Fruit fly (Drosophila melanogaster) whole organism, embryonic: ENCODE data around the gene kis.
A peak's percentile ranks its signal among the peaks of the same experiment; 100 is the strongest.

Experiments used
- Abd-B ChIP-seq: fragments of 200-800 bp; sonication (Bioruptor generic); optimal IDR thresholded peaks from 2 replicates; lab custom pipeline; 2018; ENCODE audit warnings: missing biosample characterization, mild to moderate bottlenecking, missing genetic modification characterization, moderate library complexity
- Atf6 ChIP-seq: fragments of 200-800 bp; sonication (Bioruptor generic); IDR thresholded peaks from 2 replicates; pipeline ENCODE4 v1.3.6; 2022; ENCODE audit warnings: missing biosample characterization, missing genetic modification characterization
- CG10147 ChIP-seq: fragments of 200-800 bp; sonication (Bioruptor generic); optimal IDR thresholded peaks from 2 replicates; lab custom pipeline; 2019; ENCODE audit warnings: missing biosample characterization, mild to moderate bottlenecking, missing genetic modification characterization, moderate library complexity
- CG10565 ChIP-seq: fragments of 200-800 bp; sonication (Bioruptor generic); optimal IDR thresholded peaks from 3 replicates; lab custom pipeline; 2016; ENCODE audit warnings: missing biosample characterization, mild to moderate bottlenecking, missing genetic modification characterization
- CG11560 ChIP-seq: fragments of 200-800 bp; sonication (Bioruptor generic); IDR thresholded peaks from 3 replicates; pipeline ENCODE4 v1.3.6; 2022; ENCODE audit warnings: missing biosample characterization, missing genetic modification characterization
- CG12769 ChIP-seq: fragments of 200-800 bp; sonication (Bioruptor generic); optimal IDR thresholded peaks from 2 replicates; lab custom pipeline; 2019; ENCODE audit warnings: missing biosample characterization, mild to moderate bottlenecking, missing genetic modification characterization, moderate library complexity
- CG13296 ChIP-seq: fragments of 200-800 bp; sonication (Bioruptor generic); optimal IDR thresholded peaks from 3 replicates; lab custom pipeline; 2018; ENCODE audit warnings: missing biosample characterization, mild to moderate bottlenecking, missing genetic modification characterization
- CG14710 ChIP-seq: fragments of 200-800 bp; sonication (Bioruptor generic); optimal IDR thresholded peaks from 3 replicates; lab custom pipeline; 2019; ENCODE audit warnings: missing biosample characterization, mild to moderate bottlenecking, missing genetic modification characterization, moderate library complexity
- CG15011 ChIP-seq: fragments of 200-800 bp; sonication (Bioruptor generic); optimal IDR thresholded peaks from 3 replicates; lab custom pipeline; 2018; ENCODE audit warnings: missing biosample characterization, mild to moderate bottlenecking, missing genetic modification characterization
- CG16815 ChIP-seq: fragments of 200-800 bp; sonication (Bioruptor generic); optimal IDR thresholded peaks from 3 replicates; lab custom pipeline; 2017; ENCODE audit warnings: missing biosample characterization, mild to moderate bottlenecking, missing genetic modification characterization
- CG17912 ChIP-seq: fragments of 200-800 bp; sonication (Bioruptor generic); optimal IDR thresholded peaks from 2 replicates; lab custom pipeline; 2018; ENCODE audit warnings: missing biosample characterization, mild to moderate bottlenecking, missing genetic modification characterization
- CG18262 ChIP-seq: fragments of 200-800 bp; optimal IDR thresholded peaks from 3 replicates; lab custom pipeline; 2019; ENCODE audit warnings: missing biosample characterization, mild to moderate bottlenecking, missing genetic modification characterization, moderate library complexity
- CG3065 ChIP-seq: fragments of 200-800 bp; sonication (Bioruptor generic); optimal IDR thresholded peaks from 2 replicates; lab custom pipeline; 2016; ENCODE audit warnings: missing biosample characterization, missing genetic modification characterization
- CG33213 ChIP-seq: fragments of 200-800 bp; sonication (Bioruptor generic); optimal IDR thresholded peaks from 3 replicates; lab custom pipeline; 2016; ENCODE audit warnings: missing biosample characterization, missing genetic modification characterization
- CG4282 ChIP-seq: fragments of 200-800 bp; sonication (Bioruptor generic); optimal IDR thresholded peaks from 2 replicates; lab custom pipeline; 2016; ENCODE audit warnings: missing biosample characterization, missing genetic modification characterization
- CG6813 ChIP-seq: fragments of 200-800 bp; sonication (Bioruptor generic); optimal IDR thresholded peaks from 2 replicates; lab custom pipeline; 2017; ENCODE audit warnings: missing biosample characterization, missing genetic modification characterization, mild to moderate bottlenecking, moderate library complexity, missing genetic modification reagents
- CG7357 ChIP-seq: fragments of 200-800 bp; sonication (Bioruptor generic); IDR thresholded peaks from 3 replicates; pipeline ENCODE4 v1.3.6; 2022; ENCODE audit warnings: missing biosample characterization, missing genetic modification characterization
- CG7839 ChIP-seq: fragments of 200-800 bp; sonication (Bioruptor generic); optimal IDR thresholded peaks from 3 replicates; lab custom pipeline; 2018; ENCODE audit warnings: missing biosample characterization, mild to moderate bottlenecking, missing genetic modification characterization, moderate library complexity
- CG9727 ChIP-seq: fragments of 200-800 bp; sonication (Bioruptor generic); optimal IDR thresholded peaks from 3 replicates; lab custom pipeline; 2017; ENCODE audit warnings: missing biosample characterization, mild to moderate bottlenecking, missing genetic modification characterization
- CkIIα-i1 ChIP-seq: fragments of 200-800 bp; sonication (Bioruptor generic); IDR thresholded peaks from 2 replicates; pipeline ENCODE4 v1.3.6; 2022; ENCODE audit warnings: missing biosample characterization, missing genetic modification characterization
- CoRest ChIP-seq: fragments of 200-800 bp; sonication (Bioruptor generic); optimal IDR thresholded peaks from 3 replicates; lab custom pipeline; 2018; ENCODE audit warnings: missing biosample characterization, mild to moderate bottlenecking, missing genetic modification characterization, moderate library complexity
- Dll ChIP-seq: fragments of 200-800 bp; sonication (Bioruptor generic); IDR thresholded peaks from 4 replicates; pipeline ENCODE4 v1.3.6; 2022; ENCODE audit warnings: missing biosample characterization, missing genetic modification characterization; ENCODE audit not compliant: partially characterized antibody
- E2f1 ChIP-seq: fragments of 200-800 bp; sonication (Bioruptor generic); IDR thresholded peaks from 2 replicates; pipeline ENCODE4 v1.3.6; 2022; ENCODE audit warnings: missing biosample characterization, missing genetic modification characterization
- Eip74EF ChIP-seq, 2 experiments: fragments of 200-800 bp in 1 of 2; fragments of >200 bp in 1 of 2; sonication (Bioruptor generic) in 1 of 2; optimal IDR thresholded peaks; 2 replicates each; lab custom pipeline; 2017 to 2019; ENCODE audit warnings: missing biosample characterization in 2 of 2, missing genetic modification characterization in 2 of 2, mild to moderate bottlenecking in 1 of 2, moderate library complexity in 1 of 2
- Gsc ChIP-seq: fragments of 200-800 bp; sonication (Bioruptor generic); IDR thresholded peaks from 2 replicates; pipeline ENCODE4 v1.3.6; 2022; ENCODE audit warnings: missing biosample characterization, missing genetic modification characterization
- Gug ChIP-seq: fragments of 200-800 bp; sonication (Bioruptor generic); IDR thresholded peaks from 4 replicates; pipeline ENCODE4 v1.3.6; 2022; ENCODE audit warnings: missing biosample characterization, missing genetic modification characterization
- Mad ChIP-seq: fragments of 200-800 bp; sonication (Bioruptor generic); optimal IDR thresholded peaks from 2 replicates; lab custom pipeline; 2016; ENCODE audit warnings: missing biosample characterization, missing genetic modification characterization
- Med ChIP-seq: fragments of 200-800 bp; sonication (Bioruptor generic); peaks from one replicate; lab custom pipeline; 2016; ENCODE audit warnings: missing biosample characterization, missing genetic modification characterization, mild to moderate bottlenecking, inconsistent platforms, moderate library complexity
- NC2α ChIP-seq: fragments of 200-800 bp; sonication (Bioruptor generic); optimal IDR thresholded peaks from 2 replicates; lab custom pipeline; 2016; ENCODE audit warnings: missing biosample characterization, missing genetic modification characterization
- Vsx1 ChIP-seq: fragments of 200-800 bp; sonication (Bioruptor generic); optimal IDR thresholded peaks from 2 replicates; lab custom pipeline; 2017; ENCODE audit warnings: missing biosample characterization, mild to moderate bottlenecking, missing genetic modification characterization, missing genetic modification reagents
- chn ChIP-seq: fragments of 200-800 bp; sonication (Bioruptor generic); optimal IDR thresholded peaks from 2 replicates; lab custom pipeline; 2016; ENCODE audit warnings: missing biosample characterization, missing genetic modification characterization
- crol ChIP-seq: fragments of 200-800 bp; sonication (Bioruptor generic); IDR thresholded peaks from 2 replicates; pipeline ENCODE4 v1.3.6; 2022; ENCODE audit warnings: missing biosample characterization, missing genetic modification characterization
- dati ChIP-seq: fragments of 200-800 bp; sonication (Bioruptor generic); IDR thresholded peaks from 2 replicates; pipeline ENCODE4 v1.3.6; 2022; ENCODE audit warnings: missing biosample characterization, missing genetic modification characterization
- exex ChIP-seq: fragments of 200-800 bp; sonication (Bioruptor generic); optimal IDR thresholded peaks from 4 replicates; lab custom pipeline; 2018; ENCODE audit warnings: missing biosample characterization, mild to moderate bottlenecking, missing genetic modification characterization, moderate library complexity
- gem ChIP-seq: fragments of 200-800 bp; sonication (Bioruptor generic); optimal IDR thresholded peaks from 2 replicates; lab custom pipeline; 2019; ENCODE audit warnings: missing biosample characterization, mild to moderate bottlenecking, missing genetic modification characterization, moderate library complexity
- hth ChIP-seq: fragments of >200 bp; optimal IDR thresholded peaks from 2 replicates; lab custom pipeline; 2017; ENCODE audit warnings: inconsistent platforms
- maf-S ChIP-seq: fragments of 200-800 bp; sonication (Bioruptor generic); optimal IDR thresholded peaks from 2 replicates; lab custom pipeline; 2016; ENCODE audit warnings: missing biosample characterization, missing genetic modification characterization
- mam ChIP-seq: fragments of 200-800 bp; sonication (Bioruptor generic); optimal IDR thresholded peaks from 3 replicates; lab custom pipeline; 2016; ENCODE audit warnings: missing biosample characterization, missing genetic modification characterization
- otp ChIP-seq: fragments of 200-800 bp; sonication (Bioruptor generic); IDR thresholded peaks from 3 replicates; pipeline ENCODE4, ENCODE4 v1.3.6; 2022; ENCODE audit warnings: missing biosample characterization, missing genetic modification characterization
- pnt ChIP-seq: fragments of 200-800 bp; sonication (Bioruptor generic); optimal IDR thresholded peaks from 3 replicates; lab custom pipeline; 2016; ENCODE audit warnings: missing biosample characterization, missing genetic modification characterization
- pum ChIP-seq: fragments of 200-800 bp; sonication (Bioruptor generic); optimal IDR thresholded peaks from 2 replicates; lab custom pipeline; 2016; ENCODE audit warnings: missing biosample characterization, missing genetic modification characterization
- schlank ChIP-seq: fragments of 200-800 bp; sonication (Bioruptor generic); optimal IDR thresholded peaks from 2 replicates; lab custom pipeline; 2018; ENCODE audit warnings: missing biosample characterization, mild to moderate bottlenecking, missing genetic modification characterization
- sens ChIP-seq: fragments of 200-800 bp; sonication (Bioruptor generic); peaks from one replicate; lab custom pipeline; 2016; ENCODE audit warnings: missing biosample characterization, missing genetic modification characterization
- slbo ChIP-seq: fragments of 200-800 bp; sonication (Bioruptor generic); IDR thresholded peaks from 2 replicates; pipeline ENCODE4 v1.3.6; 2022; ENCODE audit warnings: missing biosample characterization, missing genetic modification characterization
- slp2 ChIP-seq: fragments of 200-800 bp; sonication (Bioruptor generic); optimal IDR thresholded peaks from 2 replicates; lab custom pipeline; 2016; ENCODE audit warnings: missing biosample characterization, missing genetic modification characterization
- sug ChIP-seq: fragments of 200-800 bp; optimal IDR thresholded peaks from 2 replicates; lab custom pipeline; 2019; ENCODE audit warnings: missing biosample characterization, mild to moderate bottlenecking, missing genetic modification characterization, moderate library complexity
- tio ChIP-seq: fragments of 200-800 bp; sonication (Bioruptor generic); optimal IDR thresholded peaks from 2 replicates; lab custom pipeline; 2017; ENCODE audit warnings: missing biosample characterization, missing genetic modification characterization, inconsistent platforms
- tna ChIP-seq: fragments of 200-800 bp; sonication (Bioruptor generic); IDR thresholded peaks from 2 replicates; pipeline ENCODE4 v1.3.6; 2022; ENCODE audit warnings: missing biosample characterization, missing genetic modification characterization; ENCODE audit not compliant: partially characterized antibody
- twi ChIP-seq: fragments of 200-800 bp; optimal IDR thresholded peaks from 2 replicates; lab custom pipeline; 2019; ENCODE audit warnings: missing biosample characterization, mild to moderate bottlenecking, missing genetic modification characterization, moderate library complexity
- tx ChIP-seq: fragments of 200-800 bp; sonication (Bioruptor generic); optimal IDR thresholded peaks from 2 replicates; lab custom pipeline; 2016; ENCODE audit warnings: missing biosample characterization, missing genetic modification characterization

The kis gene

DNA sequence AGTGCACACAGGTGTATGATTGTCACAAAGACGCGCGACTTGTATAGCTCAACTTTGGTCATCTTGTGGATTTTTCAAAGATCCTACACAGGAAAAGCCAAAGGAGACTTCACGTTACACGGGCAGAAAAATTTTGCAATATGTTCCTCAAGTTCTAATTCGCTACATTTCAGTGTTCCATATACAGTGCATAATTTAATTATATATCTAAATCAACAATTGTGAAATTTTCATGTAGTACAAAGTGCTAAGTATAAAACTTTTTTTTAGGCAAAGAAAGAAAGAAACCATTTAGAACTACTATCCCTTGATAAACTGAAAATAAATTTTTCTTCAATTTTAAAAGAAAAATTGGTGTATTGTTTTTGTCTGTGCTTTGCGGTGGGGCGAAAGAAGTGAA is 40.3 kb upstream of the kis start:
- TF ChIP-seq slbo (GFP tag; lab: Robert Waterston, UW) (no peak), sens (GFP tag; lab: Kevin White, UChicago) (peak; percentile 51), E2f1 (GFP tag; lab: Robert Waterston, UW) (no peak), gem (tag; lab: Kevin White, UChicago) (peak; percentile 1), CG6813 (no peak), CG7839 (tag; lab: Kevin White, UChicago) (peak; percentile 0), CG4282 (GFP tag; lab: Kevin White, UChicago) (no peak)

DNA sequence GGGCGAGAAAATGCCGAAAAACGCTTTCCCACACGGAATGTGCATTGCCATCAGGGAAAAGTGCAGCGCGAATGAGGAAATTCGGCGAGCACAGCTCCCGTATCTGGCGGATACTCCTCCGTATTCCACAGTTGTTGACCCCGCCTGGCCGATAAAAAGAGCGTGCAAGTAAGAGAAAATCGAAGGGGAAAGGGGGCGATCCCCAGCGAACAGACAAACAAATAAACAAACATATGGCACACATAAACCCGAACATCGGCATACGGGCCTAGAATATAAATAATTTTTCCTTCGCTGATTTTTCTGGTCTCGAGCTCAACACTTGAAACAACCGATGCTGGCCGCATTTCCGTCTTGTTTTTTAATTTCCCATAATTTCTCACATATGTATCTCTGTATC is 39.8 kb upstream of the kis start:
- TF ChIP-seq NC2α (GFP tag; lab: Kevin White, UChicago), result no peak
- no peak for TF ChIP-seq tx (GFP tag; lab: Kevin White, UChicago)
- TF ChIP-seq CG14710 (tag; lab: Kevin White, UChicago), result no peak
- no peak for TF ChIP-seq Vsx1
- TF ChIP-seq CG16815, result no peak
- TF ChIP-seq pnt (GFP tag; lab: Kevin White, UChicago), result no peak
- TF ChIP-seq Atf6 (GFP tag; lab: Robert Waterston, UW), result 0 out of 2 replicates have a peak, but pooled peaks have one; percentile 8
- no peak for TF ChIP-seq CG17912 (GFP tag; lab: Kevin White, UChicago)
- peak; percentile 66 for TF ChIP-seq twi (tag; lab: Kevin White, UChicago)
- peak; percentile 48 for TF ChIP-seq Med
- no peak for TF ChIP-seq Gsc
- TF ChIP-seq CG3065, result no peak
- TF ChIP-seq CoRest (tag; lab: Kevin White, UChicago), result no peak
- TF ChIP-seq CG7839 (tag; lab: Kevin White, UChicago), result no peak
- TF ChIP-seq CG11560 (tag; lab: Robert Waterston, UW), result no peak
- TF ChIP-seq CG15011 (GFP tag; lab: Kevin White, UChicago), result no peak
- TF ChIP-seq slp2 (GFP tag; lab: Kevin White, UChicago), result no peak
- no peak for TF ChIP-seq CG10147 (GFP tag; lab: Kevin White, UChicago)
- no peak for TF ChIP-seq Gug (GFP tag; lab: Robert Waterston, UW)
- no peak for TF ChIP-seq exex (tag; lab: Kevin White, UChicago)
- no peak for TF ChIP-seq dati (GFP tag; lab: Robert Waterston, UW)
- TF ChIP-seq Eip74EF (GFP tag; optimal IDR thresholded peaks at IDR 0.05; lab: Kevin White, UChicago), result no peak
- no peak for TF ChIP-seq CG9727
- TF ChIP-seq CG18262 (tag; lab: Kevin White, UChicago), result no peak
- 0 out of 2 replicates have a peak, but pooled peaks have one; percentile 15 for TF ChIP-seq crol (GFP tag; lab: Robert Waterston, UW)
- TF ChIP-seq chn (GFP tag; lab: Kevin White, UChicago), result no peak
- TF ChIP-seq hth (lab: Kevin White, UChicago), result no peak
- no peak for TF ChIP-seq tna (GFP tag; lab: Robert Waterston, UW)
- TF ChIP-seq otp (GFP tag; lab: Robert Waterston, UW), result no peak
- no peak for TF ChIP-seq CG13296 (GFP tag; lab: Kevin White, UChicago)
- TF ChIP-seq tio (GFP tag; lab: Kevin White, UChicago), result no peak
- TF ChIP-seq sug, result peak; percentile 70
- no peak for TF ChIP-seq schlank
- no peak for TF ChIP-seq CkIIα-i1 (GFP tag; lab: Robert Waterston, UW)
- no peak for TF ChIP-seq CG7357
- peak; percentile 50 for TF ChIP-seq CG12769 (tag; lab: Kevin White, UChicago)
- no peak for TF ChIP-seq pum
- TF ChIP-seq Mad, result no peak
- no peak for TF ChIP-seq Dll (GFP tag; lab: Robert Waterston, UW)
- TF ChIP-seq CG10565 (GFP tag; lab: Kevin White, UChicago), result no peak
- TF ChIP-seq CG33213 (GFP tag; lab: Kevin White, UChicago), result no peak
- no peak for TF ChIP-seq mam (GFP tag; lab: Kevin White, UChicago)
- TF ChIP-seq Abd-B, result no peak
- no peak for TF ChIP-seq maf-S (GFP tag; lab: Kevin White, UChicago)
